Worm (Caenorhabditis elegans) whole organism, L4 larva: ENCODE measurements around the gene tbx-40.

Experiments used
- D1046.2 ChIP-seq: fragments of 200-800 bp; sonication (Bioruptor generic); IDR thresholded peaks from 2 replicates; pipeline ENCODE4 v1.3.6; 2022; ENCODE audit warnings: missing genetic modification characterization, missing compliant biosample characterization
- F26F4.8 ChIP-seq: fragments of 200-800 bp; sonication (Bioruptor generic); conservative IDR thresholded peaks from 2 replicates; pipeline ENCODE4 v1.3.6; 2022; ENCODE audit warnings: missing genetic modification characterization, missing compliant biosample characterization
- F44E2.7 ChIP-seq: fragments of 200-800 bp; sonication (Bioruptor generic); IDR thresholded peaks from 2 replicates; pipeline ENCODE4 v2.1.2; 2022; ENCODE audit warnings: missing genetic modification characterization, missing compliant biosample characterization
- F49E8.2 ChIP-seq: sonication (generic microtip); optimal IDR thresholded peaks from 2 replicates; lab custom pipeline; 2016; ENCODE audit warnings: missing compliant biosample characterization, mild to moderate bottlenecking, missing genetic modification characterization, borderline replicate concordance
- R02D3.7 ChIP-seq: fragments of 150-350 bp; sonication (generic microtip); optimal IDR thresholded peaks from 3 replicates; lab custom pipeline; 2014; ENCODE audit warnings: missing biosample characterization, missing genetic modification characterization
- ZK337.2 ChIP-seq: fragments of 200-800 bp; sonication (Bioruptor generic); IDR thresholded peaks from 2 replicates; pipeline ENCODE4 v1.3.6; 2022; ENCODE audit warnings: missing genetic modification reagents, missing genetic modification characterization, missing compliant biosample characterization
- aha-1 ChIP-seq: fragments of 150-350 bp; peaks from one replicate; lab custom pipeline; 2014; ENCODE audit warnings: missing biosample characterization, missing genetic modification characterization
- aly-2 ChIP-seq: sonication (generic microtip); optimal IDR thresholded peaks from 2 replicates; lab custom pipeline; 2018; ENCODE audit warnings: missing biosample characterization, missing genetic modification characterization
- ceh-44 ChIP-seq: fragments of 200-800 bp; sonication (Bioruptor generic); IDR thresholded peaks from 2 replicates; pipeline ENCODE4 v1.3.6; 2022; ENCODE audit warnings: missing genetic modification reagents, missing genetic modification characterization, missing compliant biosample characterization
- ces-1 ChIP-seq: fragments of 150-350 bp; sonication (generic microtip); optimal IDR thresholded peaks from 4 replicates; lab custom pipeline; 2014; ENCODE audit warnings: missing biosample characterization, missing genetic modification reagents, missing genetic modification characterization
- daf-16 ChIP-seq, 3 experiments: sonication (generic microtip); optimal IDR thresholded peaks; 2 replicates each; lab custom pipeline; 2016 to 2017; ENCODE audit warnings: missing genetic modification characterization in 3 of 3, missing genetic modification reagents in 3 of 3, mild to moderate bottlenecking in 2 of 3, missing compliant biosample characterization in 2 of 3, missing biosample characterization in 1 of 3, moderate library complexity in 1 of 3
- daf-19 ChIP-seq: fragments of 200-800 bp; sonication (Bioruptor generic); conservative IDR thresholded peaks from 2 replicates; pipeline ENCODE4 v1.3.6; 2022; ENCODE audit warnings: missing genetic modification characterization, missing compliant biosample characterization
- egl-43 ChIP-seq: fragments of 200-800 bp; sonication (Bioruptor generic); IDR thresholded peaks from 2 replicates; pipeline ENCODE4 v1.3.6; 2022; ENCODE audit warnings: missing genetic modification reagents, missing genetic modification characterization, missing compliant biosample characterization
- lin-38 ChIP-seq: fragments of 200-800 bp; sonication (Bioruptor generic); IDR thresholded peaks from 2 replicates; pipeline ENCODE4 v1.3.6; 2022; ENCODE audit warnings: missing genetic modification reagents, missing genetic modification characterization, missing compliant biosample characterization
- lir-3 ChIP-seq: sonication (generic microtip); optimal IDR thresholded peaks from 2 replicates; lab custom pipeline; 2016; ENCODE audit warnings: mild to moderate bottlenecking, missing genetic modification characterization, missing compliant biosample characterization
- madf-5 ChIP-seq, 2 experiments: fragments of 200-800 bp; sonication (Bioruptor generic); IDR thresholded peaks; 2 replicates each; pipeline ENCODE4 v1.3.6; 2022; ENCODE audit warnings: missing compliant biosample characterization in 2 of 2, missing genetic modification characterization in 2 of 2
- mxl-3 ChIP-seq: fragments of 200-800 bp; sonication (Bioruptor generic); optimal IDR thresholded peaks from 2 replicates; lab custom pipeline; 2018; ENCODE audit warnings: mild to moderate bottlenecking, missing genetic modification characterization, missing compliant biosample characterization
- nhr-41 ChIP-seq: fragments of 200-800 bp; sonication (Bioruptor generic); IDR thresholded peaks from 2 replicates; pipeline ENCODE4 v1.3.6; 2022; ENCODE audit warnings: missing genetic modification reagents, missing genetic modification characterization, missing compliant biosample characterization
- nhr-42 ChIP-seq: fragments of 200-800 bp; sonication (Bioruptor generic); IDR thresholded peaks from 2 replicates; pipeline ENCODE4 v1.3.6; 2022; ENCODE audit warnings: missing genetic modification characterization, missing compliant biosample characterization
- nhr-76 ChIP-seq: fragments of 150-350 bp; optimal IDR thresholded peaks from 2 replicates; lab custom pipeline; 2014; ENCODE audit warnings: missing biosample characterization, missing genetic modification characterization
- pha-4 ChIP-seq, 2 experiments: fragments of 150-350 bp in 1 of 2; fragments of 200-800 bp in 1 of 2; sonication (Bioruptor generic) in 1 of 2; IDR thresholded peaks in 1 of 2; optimal IDR thresholded peaks in 1 of 2; 2 replicates each; pipeline versions ENCODE4 v1.3.6 to Lab custom; 2014 to 2022; ENCODE audit warnings: missing genetic modification characterization in 2 of 2, missing genetic modification reagents in 2 of 2, missing biosample characterization in 1 of 2, missing compliant biosample characterization in 1 of 2
- skn-1 ChIP-seq: fragments of 150-350 bp; optimal IDR thresholded peaks from 2 replicates; lab custom pipeline; 2014; ENCODE audit warnings: missing biosample characterization, missing genetic modification characterization
- snpc-1.2 ChIP-seq: fragments of 200-800 bp; sonication (Bioruptor generic); IDR thresholded peaks from 2 replicates; pipeline ENCODE4 v1.3.6; 2022; ENCODE audit warnings: missing genetic modification reagents, missing genetic modification characterization, missing compliant biosample characterization
- unc-130 ChIP-seq: sonication (generic microtip); optimal IDR thresholded peaks from 2 replicates; lab custom pipeline; 2016; ENCODE audit warnings: missing genetic modification reagents, missing genetic modification characterization, missing compliant biosample characterization
- ztf-11 ChIP-seq: fragments of 150-350 bp; optimal IDR thresholded peaks from 2 replicates; lab custom pipeline; 2014; ENCODE audit warnings: missing biosample characterization, missing genetic modification characterization

Gene tbx-40

ce11 chrIV:15294040-15294439 is 34.0 kb downstream of the tbx-40 start, which contains the start of gene Y73F8A.10:
Gene Y73F8A.10 (plus strand): TSS chrIV:15294340.
- no peak for TF ChIP-seq lin-38 (GFP tag; lab: Robert Waterston, UW)
- TF ChIP-seq snpc-1.2 (GFP tag; lab: Robert Waterston, UW): 0 out of 2 replicates have a peak, but pooled peaks have one; percentile 53
- TF ChIP-seq, all 104 proteins: peak for 1

DNA sequence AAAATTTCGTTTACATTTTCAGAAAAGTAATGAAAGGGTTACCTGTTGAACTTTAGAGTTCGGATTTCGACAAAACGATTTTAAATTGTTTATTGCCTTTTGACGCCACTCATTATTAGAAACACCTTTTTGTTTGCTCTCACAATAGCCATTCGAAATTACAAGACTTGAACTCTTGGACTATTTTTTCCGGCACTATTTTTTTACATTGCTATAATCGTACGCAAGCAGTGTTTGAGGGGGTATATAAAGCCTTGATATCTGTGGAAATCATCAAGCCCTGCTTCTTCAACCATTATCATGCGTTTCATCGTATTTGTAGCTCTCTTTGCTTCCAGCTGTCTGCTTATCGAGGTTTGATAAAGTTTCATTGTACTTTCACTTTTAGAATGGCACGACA is 36.4 kb downstream of the tbx-40 start, which contains the start of gene pqn-91:
pqn-91 (plus strand) TSS at position 301 of the 400 bp plus-strand sequence.
- TF ChIP-seq R02D3.7 (tag; lab: Kevin White, UChicago) (no peak), egl-43 (GFP tag; lab: Robert Waterston, UW) (no peak), aly-2 (tag; lab: Kevin White, UChicago) (no peak), aha-1 (tag; lab: Kevin White, UChicago) (peak; percentile 33)
- TF ChIP-seq, all 104 proteins: peak for 1

DNA sequence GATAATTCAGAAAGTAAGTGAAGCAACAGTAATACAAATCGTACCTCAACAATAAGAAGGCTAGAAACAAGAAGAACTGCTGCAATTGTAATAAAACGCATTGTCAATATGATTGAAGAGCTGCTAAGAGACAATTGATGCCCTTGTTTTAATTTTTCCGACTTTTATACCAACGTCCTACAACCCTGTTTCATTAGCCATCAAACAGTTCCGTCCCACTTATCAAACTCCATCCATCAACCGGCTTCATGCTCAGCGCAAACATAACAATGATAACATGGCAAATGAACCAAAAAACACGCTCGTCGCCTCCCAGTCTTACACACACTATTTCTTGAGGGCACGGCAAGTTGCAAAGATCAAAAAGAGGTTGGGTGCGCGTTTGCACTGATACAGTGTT is 36.8 kb downstream of the tbx-40 start, which contains the start of gene pqn-90:
pqn-90 (minus strand) TSS at position 101 of the 400 bp plus-strand sequence.
- no peak for TF ChIP-seq skn-1
- no peak for TF ChIP-seq ceh-44
- no peak for TF ChIP-seq mxl-3 (GFP tag; lab: Kevin White, UChicago)
- no peak for TF ChIP-seq nhr-76 (tag; lab: Kevin White, UChicago)
- no peak for TF ChIP-seq ztf-11 (tag; lab: Kevin White, UChicago)
- TF ChIP-seq aha-1 (tag; lab: Kevin White, UChicago): peak; percentile 26

- TF ChIP-seq D1046.2 (GFP tag; lab: Robert Waterston, UW): no peak
- 0 out of 2 replicates have a peak, but pooled peaks have one; percentile 50 for TF ChIP-seq F44E2.7 (GFP tag; lab: Robert Waterston, UW)
- no peak for TF ChIP-seq R02D3.7 (tag; lab: Kevin White, UChicago)
- TF ChIP-seq lir-3: peak; percentile 5
- 0 out of 2 replicates have a peak, but pooled peaks have one; percentile 21 for TF ChIP-seq F26F4.8 (GFP tag; lab: Robert Waterston, UW)
- TF ChIP-seq pha-4 (GFP tag; IDR thresholded peaks at IDR 0.05; lab: Robert Waterston, UW): peak; percentile 82
- no peak for TF ChIP-seq pha-4 (tag; optimal IDR thresholded peaks at IDR 0.05; lab: Kevin White, UChicago)
- TF ChIP-seq ces-1: no peak
- TF ChIP-seq snpc-1.2 (GFP tag; lab: Robert Waterston, UW): peak; percentile 98
- TF ChIP-seq daf-19 (GFP tag; lab: Robert Waterston, UW): peak; percentile 50
- peak in 1 of 2 experiments; percentile 49 for TF ChIP-seq daf-16 (GFP tag; optimal IDR thresholded peaks at IDR 0.05; lab: Kevin White, UChicago)
- no peak for TF ChIP-seq daf-16 (tag; optimal IDR thresholded peaks at IDR 0.05; lab: Kevin White, UChicago)
- peak; percentile 32 to 68; a peak in 2 of 4 replicates for TF ChIP-seq madf-5 (GFP tag; IDR thresholded peaks at IDR 0.05; lab: Robert Waterston, UW)
- peak; percentile 95 for TF ChIP-seq aha-1 (tag; lab: Kevin White, UChicago)
- TF ChIP-seq F49E8.2 (tag; lab: Kevin White, UChicago): no peak
- TF ChIP-seq nhr-42 (GFP tag; lab: Robert Waterston, UW): 0 out of 2 replicates have a peak, but pooled peaks have one; percentile 24
- peak; percentile 12 for TF ChIP-seq unc-130 (GFP tag; lab: Kevin White, UChicago)
Observed at ce11 chrIV:15289508-15289907, 38.5 kb downstream of the tbx-40 start.

DNA sequence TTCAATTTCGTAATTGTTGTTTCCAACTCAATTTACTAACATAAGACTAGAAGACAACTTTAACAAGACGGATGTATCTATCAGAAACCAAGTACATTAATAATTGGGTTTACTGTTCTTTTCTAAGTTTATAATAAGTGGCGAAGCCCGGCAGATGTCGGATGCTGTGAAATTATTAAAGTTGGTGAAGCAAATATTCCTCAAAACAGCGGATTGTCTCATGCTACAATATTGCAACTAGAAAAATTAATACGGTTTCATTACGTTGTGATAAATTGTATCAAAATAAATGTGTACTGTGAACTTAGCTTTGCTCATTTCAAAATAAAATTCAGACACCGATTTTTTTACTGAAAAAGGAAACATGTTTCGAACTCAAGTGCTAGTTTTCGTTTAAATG is 44.4 kb downstream of the tbx-40 start:
- no peak for TF ChIP-seq ZK337.2 (GFP tag; lab: Robert Waterston, UW)
- TF ChIP-seq snpc-1.2 (GFP tag; lab: Robert Waterston, UW): peak; percentile 89

- no peak for TF ChIP-seq nhr-41 (GFP tag; lab: Robert Waterston, UW)
- TF ChIP-seq aha-1 (tag; lab: Kevin White, UChicago): peak; percentile 28
- TF ChIP-seq, all 104 proteins: peak for 1
Observed at ce11 chrIV:15280219-15280618, 47.8 kb downstream of the tbx-40 start.
